Worm (Caenorhabditis elegans) whole organism, L2 larva: ENCODE data around the gene pals-22.

Source experiments
- Y55F3AM.14 ChIP-seq: fragments of 200-800 bp; sonication (Bioruptor generic); optimal IDR thresholded peaks from 2 replicates; lab custom pipeline; 2018; ENCODE audit warnings: mild to moderate bottlenecking, missing genetic modification characterization, missing compliant biosample characterization
- ZK546.5 ChIP-seq: sonication (generic microtip); optimal IDR thresholded peaks from 2 replicates; lab custom pipeline; 2017; ENCODE audit warnings: missing biosample characterization, missing genetic modification characterization
- aly-2 ChIP-seq: fragments of 150-350 bp; optimal IDR thresholded peaks from 2 replicates; lab custom pipeline; 2014; ENCODE audit warnings: missing biosample characterization, missing genetic modification characterization
- blmp-1 ChIP-seq: sonication (generic microtip); optimal IDR thresholded peaks from 2 replicates; lab custom pipeline; 2017; ENCODE audit warnings: missing genetic modification characterization, mild to moderate bottlenecking, missing compliant biosample characterization, antibody characterized with exemption, moderate library complexity; ENCODE audit not compliant: insufficient read depth
- dmd-4 ChIP-seq: sonication (generic microtip); optimal IDR thresholded peaks from 2 replicates; lab custom pipeline; 2017; ENCODE audit warnings: missing biosample characterization, missing genetic modification characterization
- lin-13 ChIP-seq: fragments of 150-350 bp; optimal IDR thresholded peaks from 2 replicates; lab custom pipeline; 2014; ENCODE audit warnings: missing biosample characterization, missing genetic modification reagents, missing genetic modification characterization
- nhr-10 ChIP-seq: sonication (generic microtip); optimal IDR thresholded peaks from 2 replicates; lab custom pipeline; 2017; ENCODE audit warnings: missing biosample characterization, missing genetic modification characterization
- nhr-6 ChIP-seq: fragments of 150-350 bp; optimal IDR thresholded peaks from 2 replicates; lab custom pipeline; 2014; ENCODE audit warnings: missing biosample characterization, missing genetic modification characterization
- nhr-77 ChIP-seq: fragments of 150-350 bp; optimal IDR thresholded peaks from 2 replicates; lab custom pipeline; 2014; ENCODE audit warnings: missing biosample characterization, missing genetic modification characterization
- skn-1 ChIP-seq: sonication (generic microtip); optimal IDR thresholded peaks from 2 replicates; lab custom pipeline; 2017; ENCODE audit warnings: missing biosample characterization, missing genetic modification characterization
- unc-55 ChIP-seq: fragments of 150-350 bp; sonication (generic microtip); optimal IDR thresholded peaks from 3 replicates; lab custom pipeline; 2014; ENCODE audit warnings: missing biosample characterization, missing genetic modification reagents, missing genetic modification characterization
- ztf-11 ChIP-seq: sonication (generic microtip); optimal IDR thresholded peaks from 2 replicates; lab custom pipeline; 2017; ENCODE audit warnings: missing biosample characterization, missing genetic modification characterization

DNA sequence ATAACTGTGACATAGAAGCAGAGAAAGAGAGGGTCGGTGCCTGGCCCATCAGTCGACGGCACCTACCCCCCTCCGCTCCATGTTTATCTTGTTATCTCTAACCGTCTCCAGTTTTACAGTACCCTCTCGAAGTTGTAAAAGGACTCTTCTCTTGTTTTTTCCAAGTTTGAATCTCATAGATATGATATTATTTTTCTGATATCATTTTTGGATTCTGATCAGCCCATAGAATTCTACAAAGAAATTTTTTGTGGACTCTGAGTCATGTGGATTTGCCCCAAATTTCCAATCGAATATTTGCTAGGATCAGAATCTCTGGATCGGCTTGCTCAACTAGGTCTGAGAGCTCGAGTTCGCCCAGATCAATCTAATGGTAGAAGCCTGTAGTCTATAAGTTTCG lies 17.6 kb upstream of the pals-22 start, which contains the start of gene C29F9.6:
- TF ChIP-seq dmd-4 (tag; lab: Kevin White, UChicago) (no peak), Y55F3AM.14 (no peak), nhr-6 (no peak), blmp-1 (tag; lab: Kevin White, UChicago) (no peak), unc-55 (GFP tag; lab: Kevin White, UChicago) (no peak), nhr-77 (tag; lab: Kevin White, UChicago) (no peak), aly-2 (tag; lab: Kevin White, UChicago) (no peak), ztf-11 (tag; lab: Kevin White, UChicago) (no peak), nhr-10 (tag; lab: Kevin White, UChicago) (no peak), lin-13 (no peak), ZK546.5 (tag; lab: Kevin White, UChicago) (no peak), skn-1 (tag; lab: Kevin White, UChicago) (no peak)
